Worm (Caenorhabditis elegans) whole organism, mixed stage, embryonic: ENCODE data around the gene sra-38.

Experiments used
- M03D4.4 ChIP-seq: sonication (generic microtip); optimal IDR thresholded peaks from 2 replicates; lab custom pipeline; 2017; ENCODE audit warnings: mild to moderate bottlenecking, missing genetic modification characterization, missing compliant biosample characterization
- bed-3 ChIP-seq: fragments of 200-800 bp; sonication (Bioruptor generic); optimal IDR thresholded peaks from 3 replicates; lab custom pipeline; 2018; ENCODE audit warnings: mild to moderate bottlenecking, missing genetic modification characterization, moderate library complexity, missing compliant biosample characterization
- blmp-1 ChIP-seq: fragments of 150-350 bp; optimal IDR thresholded peaks from 2 replicates; lab custom pipeline; 2014; ENCODE audit warnings: missing biosample characterization, missing genetic modification characterization
- ceh-39 ChIP-seq: fragments of 150-350 bp; optimal IDR thresholded peaks from 2 replicates; lab custom pipeline; 2014; ENCODE audit warnings: missing biosample characterization, missing genetic modification characterization
- ceh-43 ChIP-seq: fragments of 200-800 bp; sonication (Bioruptor generic); optimal IDR thresholded peaks from 2 replicates; lab custom pipeline; 2018; ENCODE audit warnings: mild to moderate bottlenecking, missing genetic modification characterization, moderate library complexity, missing compliant biosample characterization
- ceh-83 ChIP-seq: fragments of 200-800 bp; sonication (Bioruptor generic); optimal IDR thresholded peaks from 2 replicates; lab custom pipeline; 2018; ENCODE audit warnings: mild to moderate bottlenecking, missing genetic modification characterization, missing compliant biosample characterization
- ces-1 ChIP-seq: fragments of 150-350 bp; optimal IDR thresholded peaks from 2 replicates; lab custom pipeline; 2014; ENCODE audit warnings: missing biosample characterization, missing genetic modification reagents, missing genetic modification characterization
- cnd-1 ChIP-seq: fragments of 200-800 bp; sonication (Bioruptor generic); optimal IDR thresholded peaks from 2 replicates; lab custom pipeline; 2018; ENCODE audit warnings: mild to moderate bottlenecking, missing genetic modification characterization, missing compliant biosample characterization
- drap-1 ChIP-seq: fragments of 200-800 bp; sonication (Bioruptor generic); optimal IDR thresholded peaks from 3 replicates; lab custom pipeline; 2018; ENCODE audit warnings: mild to moderate bottlenecking, missing genetic modification characterization, missing compliant biosample characterization
- elt-1 ChIP-seq: sonication (generic microtip); optimal IDR thresholded peaks from 2 replicates; lab custom pipeline; 2017; ENCODE audit warnings: missing genetic modification characterization, mild to moderate bottlenecking, missing compliant biosample characterization, antibody characterized with exemption, moderate library complexity, borderline replicate concordance; ENCODE audit not compliant: insufficient read depth
- elt-3 ChIP-seq: fragments of 150-350 bp; optimal IDR thresholded peaks from 2 replicates; lab custom pipeline; 2014; ENCODE audit warnings: missing biosample characterization, missing genetic modification characterization
- flh-1 ChIP-seq: fragments of 200-800 bp; sonication (Bioruptor generic); optimal IDR thresholded peaks from 2 replicates; lab custom pipeline; 2018; ENCODE audit warnings: mild to moderate bottlenecking, missing genetic modification characterization, moderate library complexity, missing compliant biosample characterization
- ham-2 ChIP-seq: fragments of 200-800 bp; sonication (Bioruptor generic); optimal IDR thresholded peaks from 2 replicates; lab custom pipeline; 2018; ENCODE audit warnings: mild to moderate bottlenecking, missing genetic modification characterization, missing compliant biosample characterization
- hlh-1 ChIP-seq: fragments of 150-350 bp; optimal IDR thresholded peaks from 2 replicates; lab custom pipeline; 2014; ENCODE audit warnings: missing biosample characterization, missing genetic modification reagents, missing genetic modification characterization
- lin-13 ChIP-seq: fragments of 150-350 bp; optimal IDR thresholded peaks from 2 replicates; lab custom pipeline; 2014; ENCODE audit warnings: missing biosample characterization, missing genetic modification characterization
- lin-32 ChIP-seq: fragments of 200-800 bp; sonication (Bioruptor generic); optimal IDR thresholded peaks from 2 replicates; lab custom pipeline; 2018; ENCODE audit warnings: mild to moderate bottlenecking, missing genetic modification characterization, missing compliant biosample characterization
- lsy-2 ChIP-seq: fragments of 150-350 bp; optimal IDR thresholded peaks from 2 replicates; lab custom pipeline; 2014; ENCODE audit warnings: missing biosample characterization, missing genetic modification characterization
- mab-5 ChIP-seq: fragments of 150-350 bp; optimal IDR thresholded peaks from 2 replicates; lab custom pipeline; 2014; ENCODE audit warnings: missing biosample characterization, missing genetic modification characterization
- mep-1 ChIP-seq: fragments of 150-350 bp; optimal IDR thresholded peaks from 2 replicates; lab custom pipeline; 2017; ENCODE audit warnings: missing biosample characterization, missing genetic modification reagents, missing genetic modification characterization, inconsistent platforms
- mls-2 ChIP-seq: sonication (generic microtip); optimal IDR thresholded peaks from 2 replicates; lab custom pipeline; 2016; ENCODE audit warnings: mild to moderate bottlenecking, missing genetic modification characterization, moderate library complexity, missing compliant biosample characterization
- nhr-12 ChIP-seq: fragments of 150-350 bp; optimal IDR thresholded peaks from 2 replicates; lab custom pipeline; 2014; ENCODE audit warnings: missing biosample characterization, missing genetic modification characterization
- nhr-2 ChIP-seq: fragments of 150-350 bp; optimal IDR thresholded peaks from 2 replicates; lab custom pipeline; 2014; ENCODE audit warnings: missing biosample characterization, missing genetic modification characterization
- nhr-237 ChIP-seq: fragments of 150-350 bp; optimal IDR thresholded peaks from 2 replicates; lab custom pipeline; 2014; ENCODE audit warnings: missing biosample characterization, missing genetic modification characterization
- nhr-28 ChIP-seq: fragments of 150-350 bp; optimal IDR thresholded peaks from 2 replicates; lab custom pipeline; 2014; ENCODE audit warnings: missing biosample characterization, missing genetic modification characterization
- nhr-76 ChIP-seq: sonication (generic microtip); optimal IDR thresholded peaks from 2 replicates; lab custom pipeline; 2017; ENCODE audit warnings: missing biosample characterization, missing genetic modification characterization
- sem-2 ChIP-seq: fragments of 200-800 bp; sonication (Bioruptor generic); optimal IDR thresholded peaks from 2 replicates; lab custom pipeline; 2018; ENCODE audit warnings: mild to moderate bottlenecking, missing genetic modification characterization, missing compliant biosample characterization
- snpc-4 ChIP-seq: fragments of 150-350 bp; optimal IDR thresholded peaks from 2 replicates; lab custom pipeline; 2014; ENCODE audit warnings: missing biosample characterization, missing genetic modification characterization
- unc-120 ChIP-seq: sonication (generic microtip); optimal IDR thresholded peaks from 2 replicates; lab custom pipeline; 2017; ENCODE audit warnings: missing genetic modification characterization, missing compliant biosample characterization; ENCODE audit not compliant: poor library complexity, severe bottlenecking
- unc-39 ChIP-seq: fragments of 150-350 bp; optimal IDR thresholded peaks from 2 replicates; lab custom pipeline; 2014; ENCODE audit warnings: missing biosample characterization, missing genetic modification characterization
- unc-62 ChIP-seq: fragments of 150-350 bp; optimal IDR thresholded peaks from 2 replicates; lab custom pipeline; 2014; ENCODE audit warnings: missing biosample characterization, missing genetic modification reagents, missing genetic modification characterization
- zip-8 ChIP-seq: fragments of 150-350 bp; optimal IDR thresholded peaks from 2 replicates; lab custom pipeline; 2014; ENCODE audit warnings: missing biosample characterization, missing genetic modification characterization
- ztf-11 ChIP-seq: fragments of 150-350 bp; optimal IDR thresholded peaks from 2 replicates; lab custom pipeline; 2014; ENCODE audit warnings: missing biosample characterization, missing genetic modification characterization

sra-38 gene

DNA sequence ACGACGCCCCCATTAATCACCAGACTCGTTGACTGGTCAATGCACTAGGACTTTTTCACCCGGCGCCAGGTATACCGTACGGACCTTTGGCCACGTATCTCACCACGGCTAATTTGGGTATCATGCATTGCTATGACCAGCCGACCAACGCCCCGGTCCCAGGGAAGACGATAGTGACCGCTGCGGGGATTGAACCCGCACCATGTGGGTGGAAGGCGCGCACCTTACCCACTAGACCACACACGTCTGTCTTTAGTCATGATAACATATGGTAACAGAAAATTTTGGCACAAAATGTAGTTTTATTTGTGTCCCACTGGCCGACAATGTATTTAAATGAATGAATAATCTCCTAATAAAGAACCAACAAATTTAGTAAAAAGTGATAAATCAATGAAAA lies 13.8 kb downstream of the sra-38 start:
- TF ChIP-seq nhr-2 (tag; lab: Kevin White, UChicago) = peak; percentile 17
- TF ChIP-seq flh-1 = no peak
- TF ChIP-seq nhr-12 (tag; lab: Kevin White, UChicago) = no peak
- TF ChIP-seq ham-2 (GFP tag; lab: Kevin White, UChicago) = no peak
- no peak for TF ChIP-seq unc-62 (GFP tag; lab: Kevin White, UChicago)

- TF ChIP-seq ham-2 (GFP tag; lab: Kevin White, UChicago) (no peak), nhr-28 (tag; lab: Kevin White, UChicago) (no peak), nhr-76 (no peak)
These were observed 14.8 kb downstream of the sra-38 start for ce11 chrX:13885131-13885530.

DNA sequence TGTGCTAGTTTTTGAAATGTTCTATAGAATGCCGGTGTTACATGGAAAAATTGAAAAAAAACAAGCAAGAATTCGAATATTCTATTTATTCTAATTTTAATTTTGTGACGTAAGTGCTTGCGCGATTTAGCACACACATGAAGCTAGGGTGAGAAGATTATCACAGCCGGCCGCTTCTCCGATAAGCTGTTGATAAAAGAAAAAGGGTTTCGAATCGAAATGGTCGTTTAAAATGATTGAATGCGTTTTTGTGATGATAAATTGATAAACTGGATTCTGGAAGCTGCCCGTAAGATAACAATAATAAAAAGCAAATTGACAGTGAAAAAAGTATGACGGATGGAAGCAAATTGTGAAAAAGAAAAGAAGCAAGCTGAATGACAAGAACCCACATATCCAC lies 15.8 kb downstream of the sra-38 start:
- no peak for TF ChIP-seq ztf-11 (tag; lab: Kevin White, UChicago)
- TF ChIP-seq unc-39 (tag; lab: Kevin White, UChicago) = no peak
- no peak for TF ChIP-seq ces-1 (GFP tag; lab: Kevin White, UChicago)
- no peak for TF ChIP-seq nhr-76
- TF ChIP-seq unc-62 (GFP tag; lab: Kevin White, UChicago) = no peak
- TF ChIP-seq lin-32 (GFP tag; lab: Kevin White, UChicago) = no peak
- no peak for TF ChIP-seq ceh-83 (GFP tag; lab: Kevin White, UChicago)
- TF ChIP-seq drap-1 (GFP tag; lab: Kevin White, UChicago) = no peak
- no peak for TF ChIP-seq unc-120
- TF ChIP-seq hlh-1 (tag; lab: Kevin White, UChicago) = no peak
- TF ChIP-seq lsy-2 (tag; lab: Kevin White, UChicago) = no peak
- no peak for TF ChIP-seq blmp-1 (tag; lab: Kevin White, UChicago)
- TF ChIP-seq nhr-2 (tag; lab: Kevin White, UChicago) = no peak
- TF ChIP-seq sem-2 (GFP tag; lab: Kevin White, UChicago) = no peak
- no peak for TF ChIP-seq bed-3 (GFP tag; lab: Kevin White, UChicago)
- no peak for TF ChIP-seq lin-13 (tag; lab: Kevin White, UChicago)
- no peak for TF ChIP-seq ceh-43 (GFP tag; lab: Kevin White, UChicago)
- no peak for TF ChIP-seq snpc-4 (tag; lab: Kevin White, UChicago)
- no peak for TF ChIP-seq flh-1
- TF ChIP-seq zip-8 (tag; lab: Kevin White, UChicago) = no peak

- TF ChIP-seq unc-120 (no peak), nhr-237 (tag; lab: Kevin White, UChicago) (no peak), elt-3 (tag; lab: Kevin White, UChicago) (no peak), cnd-1 (no peak), nhr-12 (tag; lab: Kevin White, UChicago) (no peak), nhr-76 (no peak), lsy-2 (tag; lab: Kevin White, UChicago) (no peak), mep-1 (tag; lab: Kevin White, UChicago) (no peak), ceh-39 (tag; lab: Kevin White, UChicago) (no peak), ces-1 (GFP tag; lab: Kevin White, UChicago) (no peak), flh-1 (no peak), mls-2 (tag; lab: Kevin White, UChicago) (no peak), sem-2 (GFP tag; lab: Kevin White, UChicago) (no peak), lin-32 (GFP tag; lab: Kevin White, UChicago) (no peak), ham-2 (GFP tag; lab: Kevin White, UChicago) (no peak), ceh-43 (GFP tag; lab: Kevin White, UChicago) (no peak), blmp-1 (tag; lab: Kevin White, UChicago) (no peak), unc-62 (GFP tag; lab: Kevin White, UChicago) (no peak)
These were observed 17.3 kb downstream of the sra-38 start, which contains the start of gene hlb-1 for ce11 chrX:13882639-13883038. TSS of gene hlb-1 (minus strand) at chrX:13882739.

DNA sequence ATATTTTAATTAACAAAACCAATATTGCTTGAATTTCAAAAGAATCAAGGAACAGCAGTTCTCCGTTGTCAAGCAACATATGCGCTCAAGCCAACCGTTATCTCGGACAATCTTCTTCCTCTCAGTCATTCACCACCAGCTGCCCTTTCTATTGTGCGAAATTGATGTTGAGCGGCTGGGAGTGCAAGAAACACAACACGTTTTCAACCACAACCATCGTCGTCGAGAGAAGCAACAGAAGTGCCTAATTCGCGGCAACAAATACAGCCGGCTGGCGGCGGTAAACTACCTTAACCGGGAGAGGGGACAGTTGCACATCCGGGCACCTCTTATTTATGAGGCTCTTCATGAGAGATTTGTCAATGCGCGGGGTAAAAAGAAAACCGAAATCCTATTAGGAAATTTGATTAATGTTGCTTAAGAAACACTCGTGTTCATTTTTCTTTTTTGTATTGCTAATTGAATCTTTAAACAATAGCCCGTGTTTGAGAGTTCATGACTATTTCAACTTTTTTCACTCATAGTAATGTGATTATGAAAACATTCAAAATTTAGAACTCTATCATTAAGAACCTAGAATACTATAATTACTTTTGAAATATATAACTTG lies 18.1 kb downstream of the sra-38 start:
- TF ChIP-seq ceh-43 (GFP tag; lab: Kevin White, UChicago) = no peak
- TF ChIP-seq mab-5 = no peak
- no peak for TF ChIP-seq M03D4.4
- TF ChIP-seq hlh-1 (tag; lab: Kevin White, UChicago) = peak; percentile 20
- no peak for TF ChIP-seq zip-8 (tag; lab: Kevin White, UChicago)
- TF ChIP-seq flh-1 = no peak
- TF ChIP-seq sem-2 (GFP tag; lab: Kevin White, UChicago) = no peak
- peak; percentile 24 for TF ChIP-seq elt-1 (tag; lab: Kevin White, UChicago)
- TF ChIP-seq unc-120 = no peak
- TF ChIP-seq ceh-83 (GFP tag; lab: Kevin White, UChicago) = no peak
- peak; percentile 92 for TF ChIP-seq ces-1 (GFP tag; lab: Kevin White, UChicago)
- TF ChIP-seq cnd-1 = peak; percentile 59
- TF ChIP-seq lin-32 (GFP tag; lab: Kevin White, UChicago) = peak; percentile 68
- TF ChIP-seq nhr-28 (tag; lab: Kevin White, UChicago) = no peak
- TF ChIP-seq unc-62 (GFP tag; lab: Kevin White, UChicago) = no peak
- TF ChIP-seq ham-2 (GFP tag; lab: Kevin White, UChicago) = no peak
